Fruit fly (Drosophila melanogaster) whole organism, embryonic: ENCODE measurements around the gene CG5909.
A peak's percentile ranks its signal among the peaks of the same experiment; 100 is the strongest.

Experiments used
- CG10543 ChIP-seq: fragments of 200-800 bp; sonication (Bioruptor generic); optimal IDR thresholded peaks from 3 replicates; lab custom pipeline; 2017; ENCODE audit warnings: missing biosample characterization, mild to moderate bottlenecking, missing genetic modification characterization, moderate library complexity
- CG11085 ChIP-seq: fragments of 200-800 bp; sonication (Bioruptor generic); IDR thresholded peaks from 2 replicates; pipeline ENCODE4 v1.3.6; 2022; ENCODE audit warnings: missing biosample characterization, missing genetic modification characterization
- CG11696 ChIP-seq: fragments of 200-800 bp; sonication (Bioruptor generic); IDR thresholded peaks from 2 replicates; pipeline ENCODE4 v1.3.6; 2022; ENCODE audit warnings: missing biosample characterization, missing genetic modification characterization
- CG11723 ChIP-seq: fragments of 200-800 bp; sonication (Bioruptor generic); optimal IDR thresholded peaks from 2 replicates; lab custom pipeline; 2017; ENCODE audit warnings: missing biosample characterization, mild to moderate bottlenecking, missing genetic modification characterization
- CG12155 ChIP-seq: fragments of 200-800 bp; sonication (Bioruptor generic); optimal IDR thresholded peaks from 3 replicates; lab custom pipeline; 2016; ENCODE audit warnings: missing biosample characterization, missing genetic modification characterization
- CG12391 ChIP-seq: fragments of 200-800 bp; sonication (Bioruptor generic); optimal IDR thresholded peaks from 3 replicates; lab custom pipeline; 2018; ENCODE audit warnings: missing biosample characterization, mild to moderate bottlenecking, missing genetic modification characterization, moderate library complexity
- CG12659 ChIP-seq: fragments of 200-800 bp; sonication (Bioruptor generic); optimal IDR thresholded peaks from 3 replicates; lab custom pipeline; 2017; ENCODE audit warnings: mild to moderate bottlenecking, missing biosample characterization, missing genetic modification reagents, missing genetic modification characterization
- CG13424 ChIP-seq: fragments of 200-800 bp; sonication (Bioruptor generic); optimal IDR thresholded peaks from 2 replicates; lab custom pipeline; 2019; ENCODE audit warnings: missing biosample characterization, mild to moderate bottlenecking, missing genetic modification characterization, moderate library complexity
- CG14710 ChIP-seq: fragments of 200-800 bp; sonication (Bioruptor generic); optimal IDR thresholded peaks from 3 replicates; lab custom pipeline; 2019; ENCODE audit warnings: missing biosample characterization, mild to moderate bottlenecking, missing genetic modification characterization, moderate library complexity
- CG14860 ChIP-seq: fragments of 200-800 bp; sonication (Bioruptor generic); IDR thresholded peaks from 3 replicates; pipeline ENCODE4 v1.3.6; 2022; ENCODE audit warnings: missing biosample characterization, missing genetic modification characterization; ENCODE audit not compliant: partially characterized antibody
- CG15479 ChIP-seq: fragments of 200-800 bp; sonication (Bioruptor generic); optimal IDR thresholded peaks from 3 replicates; lab custom pipeline; 2019; ENCODE audit warnings: missing biosample characterization, mild to moderate bottlenecking, missing genetic modification characterization, moderate library complexity
- CG1603 ChIP-seq: fragments of 200-800 bp; sonication (Bioruptor generic); optimal IDR thresholded peaks from 2 replicates; lab custom pipeline; 2019; ENCODE audit warnings: missing biosample characterization, mild to moderate bottlenecking, missing genetic modification characterization, moderate library complexity
- CG1792 ChIP-seq: fragments of 200-800 bp; sonication (Bioruptor generic); optimal IDR thresholded peaks from 2 replicates; lab custom pipeline; 2016; ENCODE audit warnings: missing biosample characterization, missing genetic modification characterization
- CG31388 ChIP-seq: fragments of 200-800 bp; sonication (Bioruptor generic); optimal IDR thresholded peaks from 2 replicates; lab custom pipeline; 2016; ENCODE audit warnings: missing biosample characterization, missing genetic modification characterization
- CG32772 ChIP-seq: fragments of 200-800 bp; sonication (Bioruptor generic); IDR thresholded peaks from 2 replicates; pipeline ENCODE4 v1.3.6; 2022; ENCODE audit warnings: missing biosample characterization, missing genetic modification characterization
- CG34224 ChIP-seq: fragments of 200-800 bp; sonication (Bioruptor generic); IDR thresholded peaks from 3 replicates; pipeline ENCODE4 v1.3.6; 2022; ENCODE audit warnings: missing biosample characterization, missing genetic modification characterization; ENCODE audit not compliant: partially characterized antibody
- CG34376 ChIP-seq: fragments of 200-800 bp; sonication (Bioruptor generic); optimal IDR thresholded peaks from 2 replicates; lab custom pipeline; 2018; ENCODE audit warnings: missing biosample characterization, mild to moderate bottlenecking, missing genetic modification characterization
- CG3838 ChIP-seq: fragments of 200-800 bp; sonication (Bioruptor generic); optimal IDR thresholded peaks from 3 replicates; lab custom pipeline; 2016; ENCODE audit warnings: missing biosample characterization, missing genetic modification characterization
- CG4820 ChIP-seq: fragments of 200-800 bp; sonication (Bioruptor generic); optimal IDR thresholded peaks from 3 replicates; lab custom pipeline; 2016; ENCODE audit warnings: missing biosample characterization, missing genetic modification characterization
- CG6683 ChIP-seq: fragments of 200-800 bp; sonication (Bioruptor generic); optimal IDR thresholded peaks from 2 replicates; lab custom pipeline; 2017; ENCODE audit warnings: missing biosample characterization, mild to moderate bottlenecking, missing genetic modification characterization, missing genetic modification reagents
- CG7786 ChIP-seq: fragments of 200-800 bp; sonication (Bioruptor generic); optimal IDR thresholded peaks from 2 replicates; lab custom pipeline; 2016; ENCODE audit warnings: missing biosample characterization, missing genetic modification characterization
- CG7928 ChIP-seq: fragments of 200-800 bp; sonication (Bioruptor generic); optimal IDR thresholded peaks from 2 replicates; lab custom pipeline; 2017; ENCODE audit warnings: missing biosample characterization, mild to moderate bottlenecking, missing genetic modification characterization
- CG7963 ChIP-seq: fragments of 200-800 bp; sonication (Bioruptor generic); IDR thresholded peaks from 3 replicates; pipeline ENCODE4 v1.3.6; 2022; ENCODE audit warnings: missing biosample characterization, missing genetic modification characterization; ENCODE audit not compliant: partially characterized antibody
- CTCF ChIP-seq: fragments of 200-800 bp; sonication (Bioruptor generic); optimal IDR thresholded peaks from 2 replicates; lab custom pipeline; 2017; ENCODE audit warnings: missing biosample characterization, mild to moderate bottlenecking, missing genetic modification characterization, moderate library complexity
- Doc3 ChIP-seq: fragments of 200-800 bp; sonication (Bioruptor generic); IDR thresholded peaks from 3 replicates; pipeline ENCODE4 v1.3.6; 2022; ENCODE audit warnings: missing biosample characterization, missing genetic modification characterization; ENCODE audit not compliant: partially characterized antibody
- Kr ChIP-seq: fragments of 200-800 bp; sonication (Bioruptor generic); optimal IDR thresholded peaks from 2 replicates; lab custom pipeline; 2017; ENCODE audit warnings: missing biosample characterization, mild to moderate bottlenecking, missing genetic modification characterization
- MBD-R2 ChIP-seq: fragments of 200-800 bp; sonication (Bioruptor generic); IDR thresholded peaks from 2 replicates; pipeline ENCODE4 v1.3.6; 2022; ENCODE audit warnings: missing biosample characterization, missing genetic modification characterization
- MTF-1 ChIP-seq: fragments of 200-800 bp; sonication (Bioruptor generic); optimal IDR thresholded peaks from 2 replicates; lab custom pipeline; 2018; ENCODE audit warnings: missing biosample characterization, mild to moderate bottlenecking, missing genetic modification characterization, borderline replicate concordance
- Meics ChIP-seq: fragments of 200-800 bp; sonication (Bioruptor generic); optimal IDR thresholded peaks from 2 replicates; lab custom pipeline; 2017; ENCODE audit warnings: missing biosample characterization, mild to moderate bottlenecking, missing genetic modification characterization
- Optix ChIP-seq: fragments of 200-800 bp; sonication (Bioruptor generic); IDR thresholded peaks from 3 replicates; pipeline ENCODE4 v1.3.6; 2022; ENCODE audit warnings: missing biosample characterization, missing genetic modification characterization
- Spps ChIP-seq: fragments of 200-800 bp; sonication (Bioruptor generic); optimal IDR thresholded peaks from 2 replicates; lab custom pipeline; 2018; ENCODE audit warnings: missing biosample characterization, mild to moderate bottlenecking, missing genetic modification characterization
- Sry-β ChIP-seq: fragments of 200-800 bp; sonication (Bioruptor generic); optimal IDR thresholded peaks from 2 replicates; lab custom pipeline; 2018; ENCODE audit warnings: missing biosample characterization, mild to moderate bottlenecking, missing genetic modification characterization, moderate library complexity
- Xrp1 ChIP-seq: fragments of 200-800 bp; sonication (Bioruptor generic); IDR thresholded peaks from 2 replicates; pipeline ENCODE4 v1.3.6; 2022; ENCODE audit warnings: missing biosample characterization, missing genetic modification characterization
- ab ChIP-seq: fragments of 200-800 bp; sonication (Bioruptor generic); optimal IDR thresholded peaks from 2 replicates; lab custom pipeline; 2016; ENCODE audit warnings: missing biosample characterization, missing genetic modification characterization
- bab2 ChIP-seq: fragments of 200-800 bp; sonication (Bioruptor generic); optimal IDR thresholded peaks from 2 replicates; lab custom pipeline; 2016; ENCODE audit warnings: missing biosample characterization, missing genetic modification characterization
- cg ChIP-seq: fragments of 200-800 bp; sonication (Bioruptor generic); optimal IDR thresholded peaks from 3 replicates; lab custom pipeline; 2019; ENCODE audit warnings: missing biosample characterization, mild to moderate bottlenecking, missing genetic modification characterization, moderate library complexity
- chm ChIP-seq: fragments of 200-800 bp; sonication (Bioruptor generic); IDR thresholded peaks from 2 replicates; pipeline ENCODE4 v1.3.6; 2022; ENCODE audit warnings: missing biosample characterization, missing genetic modification characterization
- dmrt11E ChIP-seq: fragments of 200-800 bp; sonication (Bioruptor generic); optimal IDR thresholded peaks from 3 replicates; lab custom pipeline; 2018; ENCODE audit warnings: missing biosample characterization, mild to moderate bottlenecking, missing genetic modification characterization, moderate library complexity
- ems ChIP-seq: fragments of 200-800 bp; sonication (Bioruptor generic); optimal IDR thresholded peaks from 3 replicates; lab custom pipeline; 2016; ENCODE audit warnings: missing biosample characterization, missing genetic modification characterization
- ewg ChIP-seq: fragments of 200-800 bp; sonication (Bioruptor generic); optimal IDR thresholded peaks from 3 replicates; lab custom pipeline; 2017; ENCODE audit warnings: mild to moderate bottlenecking, missing biosample characterization, missing genetic modification reagents, missing genetic modification characterization
- ftz-f1 ChIP-seq: fragments of 200-800 bp; sonication (Bioruptor generic); optimal IDR thresholded peaks from 2 replicates; lab custom pipeline; 2016; ENCODE audit warnings: missing biosample characterization, missing genetic modification characterization
- nau ChIP-seq: fragments of 200-800 bp; sonication (Bioruptor generic); optimal IDR thresholded peaks from 3 replicates; lab custom pipeline; 2017; ENCODE audit warnings: missing biosample characterization, mild to moderate bottlenecking, missing genetic modification characterization, missing genetic modification reagents
- p53 ChIP-seq: fragments of 200-800 bp; sonication (Bioruptor generic); optimal IDR thresholded peaks from 2 replicates; lab custom pipeline; 2016; ENCODE audit warnings: missing biosample characterization, missing genetic modification characterization
- pan ChIP-seq, 4 experiments: fragments of >200 bp in 3 of 4; fragments of 200-800 bp in 1 of 4; sonication (Bioruptor generic) in 1 of 4; optimal IDR thresholded peaks in 3 of 4; IDR thresholded peaks in 1 of 4; 2 replicates each; pipeline versions ENCODE4 v1.3.6 to Lab custom; 2017 to 2022; ENCODE audit warnings: missing biosample characterization in 2 of 4, missing genetic modification characterization in 2 of 4, mixed read lengths in 1 of 4
- sens ChIP-seq: fragments of 200-800 bp; sonication (Bioruptor generic); peaks from one replicate; lab custom pipeline; 2016; ENCODE audit warnings: missing biosample characterization, missing genetic modification characterization
- ssp ChIP-seq: fragments of 200-800 bp; sonication (Bioruptor generic); IDR thresholded peaks from 2 replicates; pipeline ENCODE4 v1.3.6; 2022; ENCODE audit warnings: missing biosample characterization, missing genetic modification characterization
- vvl ChIP-seq: fragments of 200-800 bp; sonication (Bioruptor generic); IDR thresholded peaks from 2 replicates; pipeline ENCODE4 v1.3.6; 2022; ENCODE audit warnings: missing biosample characterization, missing genetic modification characterization
- wdn ChIP-seq: fragments of 200-800 bp; sonication (Bioruptor generic); IDR thresholded peaks from 2 replicates; pipeline ENCODE4 v1.3.6; 2022; ENCODE audit warnings: missing biosample characterization, missing genetic modification characterization
- zfh1 ChIP-seq: fragments of 200-800 bp; sonication (Bioruptor generic); IDR thresholded peaks from 3 replicates; pipeline ENCODE4 v1.3.6; 2022; ENCODE audit warnings: missing biosample characterization, missing genetic modification characterization

CG5909 gene

dm6 chr3R:27152129-27152968 is 8.6 kb upstream of the CG5909 start (continued):
- TF ChIP-seq CG7963 (GFP tag; lab: Robert Waterston, UW) (no peak), dmrt11E (tag; lab: Kevin White, UChicago) (no peak), CG12659 (GFP tag; lab: Kevin White, UChicago) (peak; percentile 34), sens (GFP tag; lab: Kevin White, UChicago) (peak; percentile 83), Spps (no peak), MTF-1 (GFP tag; lab: Kevin White, UChicago) (no peak), zfh1 (GFP tag; lab: Robert Waterston, UW) (no peak), ewg (GFP tag; lab: Kevin White, UChicago) (peak; percentile 31), nau (GFP tag; lab: Kevin White, UChicago) (peak; percentile 64), CG34376 (no peak), wdn (GFP tag; lab: Robert Waterston, UW) (no peak), CG10543 (GFP tag; lab: Kevin White, UChicago) (no peak), CG11085 (no peak), ab (GFP tag; lab: Kevin White, UChicago) (no peak), MBD-R2 (GFP tag; lab: Robert Waterston, UW) (no peak; the same call in 1 of the 2 replicates), CG1792 (GFP tag; lab: Kevin White, UChicago) (no peak), cg (GFP tag; lab: Kevin White, UChicago) (no peak), pan (optimal IDR thresholded peaks at IDR 0.05; lab: Kevin White, UChicago) (no peak), pan (GFP tag; optimal IDR thresholded peaks at IDR 0.05 in 1 of 2, IDR thresholded peaks at IDR 0.05 in 1 of 2) (peak in 1 of 2 experiments; percentile 13), Xrp1 (GFP tag; lab: Robert Waterston, UW) (peak; percentile 25; the same call in 1 of the 2 replicates), CTCF (GFP tag; lab: Kevin White, UChicago) (no peak), CG6683 (no peak), CG7928 (no peak), CG31388 (GFP tag; lab: Kevin White, UChicago) (no peak), CG3838 (no peak), chm (no peak), CG4820 (GFP tag; lab: Kevin White, UChicago) (peak; percentile 16), Optix (GFP tag; lab: Robert Waterston, UW) (no peak), CG34224 (no peak), CG11696 (GFP tag; lab: Robert Waterston, UW) (no peak), CG11723 (GFP tag; lab: Kevin White, UChicago) (no peak), p53 (GFP tag; lab: Kevin White, UChicago) (no peak), bab2 (peak; percentile 57), vvl (GFP tag; lab: Robert Waterston, UW) (peak; percentile 36; the same call in 1 of the 2 replicates), CG13424 (peak; percentile 62), ems (no peak), ftz-f1 (GFP tag; lab: Kevin White, UChicago) (no peak), Meics (GFP tag; lab: Kevin White, UChicago) (peak; percentile 63), Kr (GFP tag; lab: Kevin White, UChicago) (no peak), CG12155 (GFP tag; lab: Kevin White, UChicago) (no peak), CG32772 (GFP tag; lab: Robert Waterston, UW) (0 out of 2 replicates have a peak, but pooled peaks have one; percentile 31), Sry-β (GFP tag; lab: Kevin White, UChicago) (no peak), ssp (GFP tag; lab: Robert Waterston, UW) (0 out of 2 replicates have a peak, but pooled peaks have one; percentile 6), Doc3 (GFP tag; lab: Robert Waterston, UW) (no peak), CG14860 (GFP tag; lab: Robert Waterston, UW) (no peak), CG1603 (tag; lab: Kevin White, UChicago) (peak; percentile 40), CG7786 (GFP tag; lab: Kevin White, UChicago) (peak; percentile 45), CG14710 (tag; lab: Kevin White, UChicago) (peak; percentile 19), CG12391 (tag; lab: Kevin White, UChicago) (peak; percentile 52), CG15479 (no peak)
